Worm (Caenorhabditis elegans): Measurements from ENCODE around the gene lido-18.

ce11 chrIII:7716550-7716949 lies 54.5 kb downstream of the lido-18 start:
- TF ChIP-seq tbx-2 (tag; optimal IDR thresholded peaks at IDR 0.05): no peak
- TF ChIP-seq nhr-28 (tag; optimal IDR thresholded peaks at IDR 0.05): no peak
- no peak for TF ChIP-seq unc-130 (tag; optimal IDR thresholded peaks at IDR 0.05)
- TF ChIP-seq aha-1 (tag; optimal IDR thresholded peaks at IDR 0.05): no peak
- no peak for TF ChIP-seq dpl-1 (GFP tag; optimal IDR thresholded peaks at IDR 0.05)
- no peak for TF ChIP-seq nhr-77 (tag; optimal IDR thresholded peaks at IDR 0.05)
- no peak for TF ChIP-seq fos-1 (tag; optimal IDR thresholded peaks at IDR 0.05)
- no peak for TF ChIP-seq ceh-88 (GFP tag; IDR thresholded peaks at IDR 0.05)
- no peak for TF ChIP-seq elt-2 (tag; optimal IDR thresholded peaks at IDR 0.05)
- TF ChIP-seq mdl-1 (tag; optimal IDR thresholded peaks at IDR 0.05): no peak
